Fruit fly (Drosophila melanogaster): ENCODE measurements around the gene CG9459.
A peak's percentile ranks its signal among the peaks of the same experiment; 100 is the strongest.

The CG9459 gene

DNA sequence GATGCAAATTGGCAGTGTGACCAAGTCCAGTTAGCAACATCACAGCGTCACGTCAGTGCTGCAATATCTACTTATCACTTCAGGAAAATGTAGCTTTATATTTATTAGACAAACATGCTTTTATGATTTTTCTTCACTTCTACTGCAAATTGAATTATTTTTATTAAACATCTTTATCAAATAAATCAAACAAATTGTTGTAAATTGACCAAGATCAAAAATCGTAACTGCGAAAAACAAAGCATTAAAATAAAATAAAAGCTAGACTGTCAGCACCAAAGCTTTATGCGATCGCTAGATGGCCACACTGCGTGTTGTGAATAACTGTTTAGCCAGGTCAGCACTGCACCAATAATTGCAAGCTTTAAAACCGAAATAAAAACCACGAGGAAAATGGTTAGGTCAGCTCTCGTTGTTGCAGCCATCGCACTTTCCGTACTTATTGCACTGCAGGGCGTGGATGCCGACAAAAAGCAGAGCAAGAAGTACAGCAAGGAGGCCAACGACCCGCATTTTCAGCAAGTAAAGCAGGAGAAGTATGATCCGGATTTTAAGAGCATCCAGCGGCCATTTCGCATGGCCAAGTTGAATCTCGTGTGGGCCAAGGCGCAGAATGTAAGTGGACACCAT is 26.9 kb downstream of the CG9459 start, which contains the start of the genes CG12945 and CG8507 (continued):
- TF ChIP-seq Jarid2 (GFP tag; optimal IDR thresholded peaks at IDR 0.05) (no peak), BtbVII (GFP tag; optimal IDR thresholded peaks at IDR 0.05) (no peak), CG18764 (GFP tag; optimal IDR thresholded peaks at IDR 0.05) (no peak), Adf1 (GFP tag; IDR thresholded peaks at IDR 0.05) (no peak), sob (GFP tag; IDR thresholded peaks at IDR 0.05) (peak; percentile 8; the same call in 1 of the 2 replicates), CG2120 (GFP tag; optimal IDR thresholded peaks at IDR 0.05) (peak; percentile 79), seq (GFP tag; IDR thresholded peaks at IDR 0.05) (no peak), slbo (GFP tag; IDR thresholded peaks at IDR 0.05) (peak; percentile 47; the same call in 1 of the 2 replicates), Chrac-16 (GFP tag; optimal IDR thresholded peaks at IDR 0.05) (peak; percentile 28), Opbp (GFP tag; IDR thresholded peaks at IDR 0.05; ENCODE audit: partially characterized antibody) (no peak), Spps (tag; optimal IDR thresholded peaks at IDR 0.05) (no peak), Bdp1 (GFP tag; optimal IDR thresholded peaks at IDR 0.05) (peak; percentile 14), ham (GFP tag; IDR thresholded peaks at IDR 0.05) (no peak), amos (GFP tag; IDR thresholded peaks at IDR 0.05; ENCODE audit: partially characterized antibody) (no peak), cato (GFP tag; optimal IDR thresholded peaks at IDR 0.05; ENCODE audit: borderline replicate concordance) (no peak), CG8388 (GFP tag; optimal IDR thresholded peaks at IDR 0.05) (no peak), CG14014 (GFP tag; IDR thresholded peaks at IDR 0.05) (no peak), Rfx (GFP tag; IDR thresholded peaks at IDR 0.05) (peak; percentile 66), zen (tag; optimal IDR thresholded peaks at IDR 0.05) (peak; percentile 25), CG14667 (GFP tag; IDR thresholded peaks at IDR 0.05) (no peak), CG9215 (GFP tag; IDR thresholded peaks at IDR 0.05) (peak; percentile 29; the same call in 1 of the 2 replicates), lilli (GFP tag; optimal IDR thresholded peaks at IDR 0.05) (peak; percentile 63), Kr (GFP tag; optimal IDR thresholded peaks at IDR 0.05) (no peak), Antp (GFP tag; optimal IDR thresholded peaks at IDR 0.05) (peak; percentile 12), CG10959 (GFP tag; IDR thresholded peaks at IDR 0.05) (no peak), vnd (GFP tag; IDR thresholded peaks at IDR 0.05; ENCODE audit: partially characterized antibody) (no peak), fd102C (GFP tag; optimal IDR thresholded peaks at IDR 0.05) (no peak), CG3995 (GFP tag; optimal IDR thresholded peaks at IDR 0.05) (peak; percentile 88), CG6654 (GFP tag; optimal IDR thresholded peaks at IDR 0.05) (no peak), chif (GFP tag; optimal IDR thresholded peaks at IDR 0.05) (peak in 1 of 2 experiments; percentile 37), gro (GFP tag; optimal IDR thresholded peaks at IDR 0.05) (no peak), Oaz (GFP tag; IDR thresholded peaks at IDR 0.05) (no peak), Trl (optimal IDR thresholded peaks at IDR 0.05) (no peak), Trl (GFP tag; optimal IDR thresholded peaks at IDR 0.05) (peak; percentile 4), shn (GFP tag; optimal IDR thresholded peaks at IDR 0.05) (peak; percentile 53), CG7928 (GFP tag; optimal IDR thresholded peaks at IDR 0.05) (no peak), CG13894 (tag; optimal IDR thresholded peaks at IDR 0.05) (no peak), disco-r (GFP tag; optimal IDR thresholded peaks at IDR 0.05) (no peak), org-1 (GFP tag; optimal IDR thresholded peaks at IDR 0.05) (no peak), NFAT (GFP tag; IDR thresholded peaks at IDR 0.05) (no peak), Tbp (GFP tag; optimal IDR thresholded peaks at IDR 0.05) (no peak), ato (GFP tag; IDR thresholded peaks at IDR 0.05; ENCODE audit: partially characterized antibody) (no peak), CG4820 (GFP tag; optimal IDR thresholded peaks at IDR 0.05) (peak; percentile 39), run (tag; optimal IDR thresholded peaks at IDR 0.05) (no peak), Mad (GFP tag; optimal IDR thresholded peaks at IDR 0.05) (peak; percentile 39), CG11504 (tag; optimal IDR thresholded peaks at IDR 0.05) (no peak), z (GFP tag; IDR thresholded peaks at IDR 0.05) (no peak), trh (GFP tag; optimal IDR thresholded peaks at IDR 0.05) (no peak), CG13775 (GFP tag; optimal IDR thresholded peaks at IDR 0.05) (peak; percentile 58), Sox102F (GFP tag; optimal IDR thresholded peaks at IDR 0.05) (no peak), peb (GFP tag; IDR thresholded peaks at IDR 0.05) (no peak)

Data from whole organism, embryonic.